Worm (Caenorhabditis elegans) whole organism, late embryonic: ENCODE data around the gene dlhd-1.

ENCODE experiments used
- ahr-1 ChIP-seq: sonication (generic microtip); optimal IDR thresholded peaks from 2 replicates; lab custom pipeline; 2016; ENCODE audit warnings: missing genetic modification characterization, missing compliant biosample characterization
- ceh-24 ChIP-seq: sonication (generic microtip); optimal IDR thresholded peaks from 2 replicates; lab custom pipeline; 2016; ENCODE audit warnings: mild to moderate bottlenecking, missing genetic modification characterization, missing compliant biosample characterization
- ceh-31 ChIP-seq: sonication (generic microtip); optimal IDR thresholded peaks from 2 replicates; lab custom pipeline; 2016; ENCODE audit warnings: missing genetic modification characterization, missing compliant biosample characterization
- fkh-10 ChIP-seq: fragments of 150-350 bp; optimal IDR thresholded peaks from 2 replicates; lab custom pipeline; 2014; ENCODE audit warnings: missing biosample characterization, missing genetic modification reagents, missing genetic modification characterization
- sox-4 ChIP-seq: sonication (generic microtip); optimal IDR thresholded peaks from 2 replicates; lab custom pipeline; 2017; ENCODE audit warnings: mild to moderate bottlenecking, missing genetic modification characterization, inconsistent platforms, missing compliant biosample characterization
- tbx-2 ChIP-seq: sonication (generic microtip); optimal IDR thresholded peaks from 2 replicates; lab custom pipeline; 2016; ENCODE audit warnings: missing genetic modification characterization, missing compliant biosample characterization

DNA sequence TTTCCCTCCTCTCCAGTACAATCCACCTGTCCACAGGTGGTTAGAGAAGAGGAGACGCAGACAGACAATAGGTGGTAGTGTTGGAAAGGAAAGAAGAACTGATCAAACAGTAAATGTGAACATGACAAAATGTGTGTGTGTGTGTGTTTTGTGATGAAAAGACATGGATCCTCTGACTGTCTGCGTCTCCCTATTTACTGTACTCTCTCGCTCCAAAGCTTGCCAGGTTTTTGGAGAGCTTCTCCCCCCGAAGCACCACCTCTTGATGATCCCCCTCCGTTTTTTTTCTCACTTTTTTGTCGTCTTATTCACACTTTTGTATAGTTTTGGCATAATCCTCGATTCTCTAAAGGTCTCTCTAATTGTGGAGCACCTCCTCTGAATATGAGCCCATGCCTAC lies 45.3 kb upstream of the dlhd-1 start:
- TF ChIP-seq ahr-1 (tag; lab: Kevin White, UChicago) (no peak), fkh-10 (no peak), tbx-2 (no peak), sox-4 (no peak), ceh-31 (no peak), ceh-24 (tag; lab: Kevin White, UChicago) (no peak)
